Fruit fly (Drosophila melanogaster) whole organism, embryonic: ENCODE results near the gene CG1764.
A peak's percentile ranks its signal among the peaks of the same experiment; 100 is the strongest.

Experiments
- B-H1 ChIP-seq: fragments of 200-800 bp; sonication (Bioruptor generic); IDR thresholded peaks from 3 replicates; pipeline ENCODE4 v1.3.6; 2022; ENCODE audit warnings: missing biosample characterization, missing genetic modification characterization
- CG10274 ChIP-seq: fragments of 200-800 bp; sonication (Bioruptor generic); optimal IDR thresholded peaks from 3 replicates; lab custom pipeline; 2017; ENCODE audit warnings: missing biosample characterization, mild to moderate bottlenecking, missing genetic modification characterization
- CG10543 ChIP-seq: fragments of 200-800 bp; sonication (Bioruptor generic); optimal IDR thresholded peaks from 3 replicates; lab custom pipeline; 2017; ENCODE audit warnings: missing biosample characterization, mild to moderate bottlenecking, missing genetic modification characterization, moderate library complexity
- CG11695 ChIP-seq: fragments of 200-800 bp; sonication (Bioruptor generic); IDR thresholded peaks from 3 replicates; pipeline ENCODE4 v1.3.6; 2022; ENCODE audit warnings: missing biosample characterization, missing genetic modification characterization
- CG12769 ChIP-seq: fragments of 200-800 bp; sonication (Bioruptor generic); optimal IDR thresholded peaks from 2 replicates; lab custom pipeline; 2019; ENCODE audit warnings: missing biosample characterization, mild to moderate bottlenecking, missing genetic modification characterization, moderate library complexity
- CG13424 ChIP-seq: fragments of 200-800 bp; sonication (Bioruptor generic); optimal IDR thresholded peaks from 2 replicates; lab custom pipeline; 2019; ENCODE audit warnings: missing biosample characterization, mild to moderate bottlenecking, missing genetic modification characterization, moderate library complexity
- CG13894 ChIP-seq: fragments of 200-800 bp; sonication (Bioruptor generic); optimal IDR thresholded peaks from 3 replicates; lab custom pipeline; 2018; ENCODE audit warnings: missing biosample characterization, mild to moderate bottlenecking, missing genetic modification characterization, moderate library complexity
- CG14441 ChIP-seq: fragments of 200-800 bp; sonication (Bioruptor generic); IDR thresholded peaks from 2 replicates; pipeline ENCODE4 v1.3.6; 2022; ENCODE audit warnings: missing biosample characterization, missing genetic modification characterization
- CG14860 ChIP-seq: fragments of 200-800 bp; sonication (Bioruptor generic); IDR thresholded peaks from 3 replicates; pipeline ENCODE4 v1.3.6; 2022; ENCODE audit warnings: missing biosample characterization, missing genetic modification characterization; ENCODE audit not compliant: partially characterized antibody
- CG15073 ChIP-seq: fragments of 200-800 bp; sonication (Bioruptor generic); optimal IDR thresholded peaks from 2 replicates; lab custom pipeline; 2016; ENCODE audit warnings: missing biosample characterization, missing genetic modification characterization
- CG15601 ChIP-seq: fragments of 200-800 bp; sonication (Bioruptor generic); optimal IDR thresholded peaks from 3 replicates; lab custom pipeline; 2019; ENCODE audit warnings: missing biosample characterization, mild to moderate bottlenecking, missing genetic modification characterization, moderate library complexity
- CG16815 ChIP-seq: fragments of 200-800 bp; sonication (Bioruptor generic); optimal IDR thresholded peaks from 3 replicates; lab custom pipeline; 2017; ENCODE audit warnings: missing biosample characterization, mild to moderate bottlenecking, missing genetic modification characterization
- CG17359 ChIP-seq: fragments of 200-800 bp; sonication (Bioruptor generic); optimal IDR thresholded peaks from 3 replicates; lab custom pipeline; 2018; ENCODE audit warnings: missing biosample characterization, mild to moderate bottlenecking, missing genetic modification characterization, moderate library complexity
- CG17912 ChIP-seq: fragments of 200-800 bp; sonication (Bioruptor generic); optimal IDR thresholded peaks from 2 replicates; lab custom pipeline; 2018; ENCODE audit warnings: missing biosample characterization, mild to moderate bottlenecking, missing genetic modification characterization
- CG2120 ChIP-seq: fragments of 200-800 bp; sonication (Bioruptor generic); optimal IDR thresholded peaks from 3 replicates; lab custom pipeline; 2016; ENCODE audit warnings: missing biosample characterization, missing genetic modification characterization
- CG32532 ChIP-seq: fragments of 200-800 bp; sonication (Bioruptor generic); IDR thresholded peaks from 2 replicates; pipeline ENCODE4 v1.3.6; 2022; ENCODE audit warnings: missing biosample characterization, missing genetic modification characterization
- CG5953 ChIP-seq: fragments of 200-800 bp; sonication (Bioruptor generic); IDR thresholded peaks from 2 replicates; pipeline ENCODE4 v1.3.6; 2022; ENCODE audit warnings: missing biosample characterization, missing genetic modification characterization
- CG7556 ChIP-seq: fragments of 200-800 bp; sonication (Bioruptor generic); optimal IDR thresholded peaks from 2 replicates; lab custom pipeline; 2017; ENCODE audit warnings: missing biosample characterization, mild to moderate bottlenecking, missing genetic modification characterization
- CG7839 ChIP-seq: fragments of 200-800 bp; sonication (Bioruptor generic); optimal IDR thresholded peaks from 3 replicates; lab custom pipeline; 2018; ENCODE audit warnings: missing biosample characterization, mild to moderate bottlenecking, missing genetic modification characterization, moderate library complexity
- CG7987 ChIP-seq: fragments of 200-800 bp; sonication (Bioruptor generic); optimal IDR thresholded peaks from 2 replicates; lab custom pipeline; 2018; ENCODE audit warnings: missing biosample characterization, mild to moderate bottlenecking, missing genetic modification characterization, moderate library complexity
- CG9932 ChIP-seq: fragments of 200-800 bp; sonication (Bioruptor generic); IDR thresholded peaks from 2 replicates; pipeline ENCODE4 v1.3.6; 2022; ENCODE audit warnings: missing biosample characterization, missing genetic modification characterization
- E2f2 ChIP-seq: fragments of 200-800 bp; sonication (Bioruptor generic); IDR thresholded peaks from 2 replicates; pipeline ENCODE4 v1.3.6; 2022; ENCODE audit warnings: missing biosample characterization, missing genetic modification characterization
- Eip74EF ChIP-seq, 2 experiments: fragments of 200-800 bp in 1 of 2; fragments of >200 bp in 1 of 2; sonication (Bioruptor generic) in 1 of 2; optimal IDR thresholded peaks; 2 replicates each; lab custom pipeline; 2017 to 2019; ENCODE audit warnings: missing biosample characterization in 2 of 2, missing genetic modification characterization in 2 of 2, mild to moderate bottlenecking in 1 of 2, moderate library complexity in 1 of 2
- Elba2 ChIP-seq: fragments of 200-800 bp; sonication (Bioruptor generic); optimal IDR thresholded peaks from 3 replicates; lab custom pipeline; 2016; ENCODE audit warnings: missing biosample characterization, missing genetic modification characterization
- Fer2 ChIP-seq: fragments of 200-800 bp; sonication (Bioruptor generic); optimal IDR thresholded peaks from 2 replicates; lab custom pipeline; 2018; ENCODE audit warnings: missing biosample characterization, mild to moderate bottlenecking, missing genetic modification characterization, moderate library complexity
- H2.0 ChIP-seq: fragments of 200-800 bp; sonication (Bioruptor generic); IDR thresholded peaks from 2 replicates; pipeline ENCODE4 v1.3.6; 2022; ENCODE audit warnings: missing biosample characterization, missing genetic modification characterization
- HLH4C ChIP-seq: fragments of 200-800 bp; sonication (Bioruptor generic); IDR thresholded peaks from 3 replicates; pipeline ENCODE4 v1.3.6; 2022; ENCODE audit warnings: missing biosample characterization, missing genetic modification characterization; ENCODE audit not compliant: partially characterized antibody
- Kr ChIP-seq: fragments of 200-800 bp; sonication (Bioruptor generic); optimal IDR thresholded peaks from 2 replicates; lab custom pipeline; 2017; ENCODE audit warnings: missing biosample characterization, mild to moderate bottlenecking, missing genetic modification characterization
- Poxn ChIP-seq: fragments of 200-800 bp; sonication (Bioruptor generic); IDR thresholded peaks from 2 replicates; pipeline ENCODE4 v1.3.6; 2022; ENCODE audit warnings: missing biosample characterization, missing genetic modification characterization
- Taf1 ChIP-seq: fragments of 200-800 bp; sonication (Bioruptor generic); IDR thresholded peaks from 2 replicates; pipeline ENCODE4 v1.3.6; 2022; ENCODE audit warnings: missing biosample characterization, missing genetic modification characterization
- Usf ChIP-seq: fragments of 200-800 bp; sonication (Bioruptor generic); optimal IDR thresholded peaks from 2 replicates; lab custom pipeline; 2017; ENCODE audit warnings: missing genotype, missing biosample characterization, missing genetic modification characterization
- al ChIP-seq: fragments of 200-800 bp; sonication (Bioruptor generic); IDR thresholded peaks from 2 replicates; pipeline ENCODE4 v1.3.6; 2022; ENCODE audit warnings: missing biosample characterization, missing genetic modification characterization
- aop ChIP-seq: fragments of 200-800 bp; sonication (Bioruptor generic); IDR thresholded peaks from 2 replicates; pipeline ENCODE4 v1.3.6; 2022; ENCODE audit warnings: missing biosample characterization, missing genetic modification characterization
- ara ChIP-seq: fragments of 200-800 bp; sonication (Bioruptor generic); IDR thresholded peaks from 2 replicates; pipeline ENCODE4 v1.3.6; 2022; ENCODE audit warnings: missing biosample characterization, missing genetic modification characterization
- btn ChIP-seq: fragments of 200-800 bp; sonication (Bioruptor generic); optimal IDR thresholded peaks from 2 replicates; lab custom pipeline; 2016; ENCODE audit warnings: missing biosample characterization, missing genetic modification characterization
- chif ChIP-seq, 2 experiments: fragments of 200-800 bp; sonication (Bioruptor generic); optimal IDR thresholded peaks; 3 replicates each; lab custom pipeline; 2016; ENCODE audit warnings: missing biosample characterization in 2 of 2, missing genetic modification characterization in 2 of 2
- chinmo ChIP-seq: fragments of 200-800 bp; sonication (Bioruptor generic); IDR thresholded peaks from 4 replicates; pipeline ENCODE4 v1.3.6; 2022; ENCODE audit warnings: missing biosample characterization, missing genetic modification characterization; ENCODE audit not compliant: partially characterized antibody
- ems ChIP-seq: fragments of 200-800 bp; sonication (Bioruptor generic); optimal IDR thresholded peaks from 3 replicates; lab custom pipeline; 2016; ENCODE audit warnings: missing biosample characterization, missing genetic modification characterization
- gt ChIP-seq: fragments of 200-800 bp; sonication (Bioruptor generic); IDR thresholded peaks from 2 replicates; pipeline ENCODE4 v1.3.6; 2022; ENCODE audit warnings: missing biosample characterization, missing genetic modification characterization
- phol ChIP-seq: fragments of 200-800 bp; sonication (Bioruptor generic); optimal IDR thresholded peaks from 3 replicates; lab custom pipeline; 2018; ENCODE audit warnings: missing biosample characterization, mild to moderate bottlenecking, missing genetic modification characterization, moderate library complexity
- ranshi ChIP-seq: fragments of 200-800 bp; sonication (Bioruptor generic); IDR thresholded peaks from 2 replicates; pipeline ENCODE4 v1.3.6; 2022; ENCODE audit warnings: missing biosample characterization, missing genetic modification characterization
- sens-2 ChIP-seq: fragments of 200-800 bp; sonication (Bioruptor generic); IDR thresholded peaks from 2 replicates; pipeline ENCODE4 v1.3.6; 2022; ENCODE audit warnings: missing biosample characterization, missing genetic modification characterization
- seq ChIP-seq: fragments of 200-800 bp; sonication (Bioruptor generic); IDR thresholded peaks from 2 replicates; pipeline ENCODE4 v1.3.6; 2022; ENCODE audit warnings: missing biosample characterization, missing genetic modification characterization
- shn ChIP-seq: fragments of 200-800 bp; sonication (Bioruptor generic); optimal IDR thresholded peaks from 3 replicates; lab custom pipeline; 2016; ENCODE audit warnings: missing biosample characterization, missing genetic modification characterization
- slou ChIP-seq: fragments of 200-800 bp; sonication (Bioruptor generic); optimal IDR thresholded peaks from 3 replicates; lab custom pipeline; 2016; ENCODE audit warnings: missing biosample characterization, missing genetic modification characterization
- tio ChIP-seq: fragments of 200-800 bp; sonication (Bioruptor generic); optimal IDR thresholded peaks from 2 replicates; lab custom pipeline; 2017; ENCODE audit warnings: missing biosample characterization, missing genetic modification characterization, inconsistent platforms
- vvl ChIP-seq: fragments of 200-800 bp; sonication (Bioruptor generic); IDR thresholded peaks from 2 replicates; pipeline ENCODE4 v1.3.6; 2022; ENCODE audit warnings: missing biosample characterization, missing genetic modification characterization
- wek ChIP-seq: fragments of 200-800 bp; sonication (Bioruptor generic); optimal IDR thresholded peaks from 3 replicates; lab custom pipeline; 2018; ENCODE audit warnings: missing biosample characterization, mild to moderate bottlenecking, missing genetic modification characterization, moderate library complexity
- wor ChIP-seq: fragments of 200-800 bp; sonication (Bioruptor generic); IDR thresholded peaks from 2 replicates; pipeline ENCODE4 v1.3.6; 2022; ENCODE audit warnings: missing biosample characterization, missing genetic modification characterization
- zfh1 ChIP-seq: fragments of 200-800 bp; sonication (Bioruptor generic); IDR thresholded peaks from 3 replicates; pipeline ENCODE4 v1.3.6; 2022; ENCODE audit warnings: missing biosample characterization, missing genetic modification characterization

CG1764 gene

DNA sequence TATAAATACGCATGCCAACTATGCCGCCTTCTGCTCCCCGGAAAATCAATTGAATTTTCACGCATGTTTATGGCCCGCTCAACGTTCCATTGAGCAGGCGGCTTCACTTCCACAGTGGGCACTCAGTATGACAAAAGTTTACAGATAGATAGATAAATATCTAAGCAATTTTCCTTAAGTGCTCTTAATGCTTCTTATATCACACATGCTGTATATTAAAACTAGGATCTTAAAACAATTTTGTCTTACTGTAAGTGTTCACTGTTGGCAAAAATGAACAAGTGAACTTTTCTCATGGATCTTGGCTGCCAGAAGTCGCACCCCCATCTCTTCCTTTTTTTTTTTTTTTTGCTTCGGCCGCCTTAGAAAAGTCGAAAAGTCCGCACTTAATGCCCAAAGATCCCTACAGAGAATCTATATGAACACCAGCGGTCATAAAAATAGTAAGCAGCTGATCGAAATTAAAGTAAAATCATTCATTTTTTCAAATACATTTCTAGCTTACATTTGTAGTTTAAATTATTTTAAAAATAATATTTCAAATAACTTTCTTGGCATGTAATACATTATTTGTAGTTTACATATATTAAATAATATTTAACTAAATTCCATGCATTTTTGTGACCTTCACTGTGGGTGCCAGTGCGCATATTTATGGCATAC lies 49.0 kb downstream of the CG1764 start (continued):
- TF ChIP-seq Fer2 (tag; lab: Kevin White, UChicago) (no peak), chif (GFP tag; optimal IDR thresholded peaks at IDR 0.05; lab: Kevin White, UChicago) (peak in 1 of 2 experiments; percentile 45), Taf1 (GFP tag; lab: Robert Waterston, UW) (peak; percentile 14; the same call in 1 of the 2 replicates), phol (peak; percentile 35), CG17359 (tag; lab: Kevin White, UChicago) (peak; percentile 33), CG14860 (no peak), al (GFP tag; lab: Robert Waterston, UW) (no peak), CG10543 (GFP tag; lab: Kevin White, UChicago) (no peak), CG10274 (peak; percentile 5), Poxn (GFP tag; lab: Robert Waterston, UW) (no peak), CG15073 (GFP tag; lab: Kevin White, UChicago) (no peak), Kr (no peak), gt (GFP tag; lab: Robert Waterston, UW) (no peak), ara (GFP tag; lab: Robert Waterston, UW) (no peak), CG13894 (tag; lab: Kevin White, UChicago) (no peak), Eip74EF (GFP tag; optimal IDR thresholded peaks at IDR 0.05; lab: Kevin White, UChicago) (no peak), zfh1 (peak; percentile 57; the same call in 2 of the 3 replicates), Usf (no peak), chinmo (no peak), CG7987 (no peak), Elba2 (GFP tag; lab: Kevin White, UChicago) (no peak), btn (no peak), CG14441 (GFP tag; lab: Robert Waterston, UW) (peak; percentile 77), E2f2 (GFP tag; lab: Robert Waterston, UW) (0 out of 2 replicates have a peak, but pooled peaks have one; percentile 41), CG2120 (peak; percentile 70), CG7839 (peak; percentile 51), tio (no peak), CG13424 (tag; lab: Kevin White, UChicago) (peak; percentile 30), CG11695 (GFP tag; lab: Robert Waterston, UW) (peak; percentile 57; the same call in 1 of the 3 replicates), shn (GFP tag; lab: Kevin White, UChicago) (no peak), CG16815 (GFP tag; lab: Kevin White, UChicago) (no peak), wek (GFP tag; lab: Kevin White, UChicago) (no peak), vvl (GFP tag; lab: Robert Waterston, UW) (peak; percentile 80), CG9932 (peak; percentile 39; the same call in 1 of the 2 replicates), CG5953 (GFP tag; lab: Robert Waterston, UW) (no peak), CG12769 (tag; lab: Kevin White, UChicago) (peak; percentile 66), CG32532 (GFP tag; lab: Robert Waterston, UW) (peak; percentile 61), seq (GFP tag; lab: Robert Waterston, UW) (peak; percentile 23; the same call in 1 of the 2 replicates), HLH4C (GFP tag; lab: Robert Waterston, UW) (no peak), CG7556 (peak; percentile 14), slou (GFP tag; lab: Kevin White, UChicago) (no peak), aop (GFP tag; lab: Robert Waterston, UW) (no peak), CG17912 (no peak), CG15601 (tag; lab: Kevin White, UChicago) (peak; percentile 14), H2.0 (peak; percentile 61), ems (GFP tag; lab: Kevin White, UChicago) (peak; percentile 46), wor (GFP tag; lab: Robert Waterston, UW) (0 out of 2 replicates have a peak, but pooled peaks have one; percentile 20), ranshi (peak; percentile 52; the same call in 1 of the 2 replicates), sens-2 (GFP tag; lab: Robert Waterston, UW) (no peak), B-H1 (GFP tag; lab: Robert Waterston, UW) (no peak; the same call in 2 of the 3 replicates)
